Worm (Caenorhabditis elegans) whole organism, young adult: ENCODE measurements around the gene srh-131.

Experiments
- F22D6.2 ChIP-seq: sonication (generic microtip); optimal IDR thresholded peaks from 2 replicates; lab custom pipeline; 2016; ENCODE audit warnings: mild to moderate bottlenecking, missing genetic modification characterization, missing compliant biosample characterization
- Y56A3A.18 ChIP-seq: fragments of 200-800 bp; sonication (Bioruptor generic); IDR thresholded peaks from 2 replicates; pipeline ENCODE4 v1.3.6; 2022; ENCODE audit warnings: missing genetic modification reagents, missing genetic modification characterization, missing compliant biosample characterization
- Y95B8A.8 ChIP-seq: fragments of 200-800 bp; sonication (Bioruptor generic); IDR thresholded peaks from 2 replicates; pipeline ENCODE4 v1.3.6; 2022; ENCODE audit warnings: missing genetic modification reagents, missing genetic modification characterization, missing compliant biosample characterization
- dox-1 ChIP-seq: fragments of 200-800 bp; sonication (Bioruptor generic); IDR thresholded peaks from 2 replicates; pipeline ENCODE4 v1.3.6; 2022; ENCODE audit warnings: missing genetic modification reagents, missing genetic modification characterization, missing compliant biosample characterization
- him-1 ChIP-seq: sonication (generic microtip); optimal IDR thresholded peaks from 2 replicates; lab custom pipeline; 2016; ENCODE audit warnings: missing genotype, missing genetic modification reagents, missing genetic modification characterization, missing compliant biosample characterization
- hmg-1.2 ChIP-seq: fragments of 200-800 bp; sonication (Bioruptor generic); IDR thresholded peaks from 2 replicates; pipeline ENCODE4 v1.3.6; 2022; ENCODE audit warnings: missing genetic modification reagents, missing genetic modification characterization, missing compliant biosample characterization
- lsl-1 ChIP-seq: fragments of 200-800 bp; sonication (Bioruptor generic); optimal IDR thresholded peaks from 2 replicates; lab custom pipeline; 2018; ENCODE audit warnings: mild to moderate bottlenecking, missing genetic modification characterization, moderate library complexity, missing compliant biosample characterization
- nhr-90 ChIP-seq: sonication (generic microtip); optimal IDR thresholded peaks from 2 replicates; lab custom pipeline; 2016; ENCODE audit warnings: missing genotype, mild to moderate bottlenecking, missing genetic modification characterization, missing compliant biosample characterization
- snpc-4 ChIP-seq, 5 experiments: fragments of 150-350 bp in 1 of 5; sonication (generic microtip) in 4 of 5; optimal IDR thresholded peaks; 2 replicates each; lab custom pipeline; 2014 to 2018; ENCODE audit warnings: missing genetic modification characterization in 5 of 5, missing biosample characterization in 3 of 5, antibody characterized with exemption in 2 of 5, mild to moderate bottlenecking in 2 of 5, missing compliant biosample characterization in 2 of 5, missing genotype in 2 of 5, moderate library complexity in 2 of 5, missing genetic modification reagents in 1 of 5
- ztf-28 ChIP-seq: fragments of 200-800 bp; sonication (Bioruptor generic); IDR thresholded peaks from 2 replicates; pipeline ENCODE4 v1.3.6; 2022; ENCODE audit warnings: missing genetic modification reagents, missing genetic modification characterization, missing compliant biosample characterization

DNA sequence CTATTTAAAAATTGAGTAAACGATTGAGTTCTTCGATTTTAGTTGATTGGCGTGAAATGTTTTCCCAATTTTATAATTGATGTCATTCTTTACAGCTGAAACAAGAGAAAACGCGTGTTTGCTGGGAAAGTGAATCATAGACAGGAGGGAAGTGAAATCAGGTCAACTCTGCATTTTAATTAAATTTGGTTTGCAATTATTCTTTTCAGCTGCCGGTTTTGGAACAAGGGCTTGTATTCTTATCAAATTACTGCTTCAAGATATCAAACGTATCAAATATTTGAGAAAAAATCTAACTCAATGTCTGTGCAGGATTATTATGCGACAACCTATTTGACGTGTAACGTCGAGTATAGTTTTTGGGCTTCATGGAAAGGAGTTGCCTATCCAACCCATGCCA lies 11.5 kb downstream of the srh-131 start, which contains the start of gene srh-97:
- TF ChIP-seq Y56A3A.18, result no peak
- TF ChIP-seq snpc-4 (GFP tag; optimal IDR thresholded peaks at IDR 0.05; lab: Kevin White, UChicago), result no peak
- TF ChIP-seq snpc-4 (tag; optimal IDR thresholded peaks at IDR 0.05; lab: Kevin White, UChicago), result no peak
- no peak for TF ChIP-seq Y95B8A.8 (GFP tag; lab: Robert Waterston, UW)
- TF ChIP-seq nhr-90, result no peak
- TF ChIP-seq ztf-28 (GFP tag; lab: Robert Waterston, UW), result no peak
- no peak for TF ChIP-seq lsl-1 (GFP tag; lab: Kevin White, UChicago)
- no peak for TF ChIP-seq dox-1 (GFP tag; lab: Robert Waterston, UW)
- TF ChIP-seq hmg-1.2 (GFP tag; lab: Robert Waterston, UW), result no peak
- TF ChIP-seq him-1 (tag; lab: Kevin White, UChicago), result no peak
- no peak for TF ChIP-seq F22D6.2
